Fruit fly (Drosophila melanogaster) whole organism, embryonic: Measurements from ENCODE around the gene dachs.

Source experiments
- Adf1 ChIP-seq: fragments of 200-800 bp; sonication (Bioruptor generic); IDR thresholded peaks from 2 replicates; pipeline ENCODE4 v1.3.6; 2022; ENCODE audit warnings: missing biosample characterization, missing genetic modification characterization
- Aef1 ChIP-seq: fragments of 200-800 bp; sonication (Bioruptor generic); IDR thresholded peaks from 3 replicates; pipeline ENCODE4 v1.3.6; 2022; ENCODE audit warnings: missing biosample characterization, missing genetic modification characterization
- CG10959 ChIP-seq: fragments of 200-800 bp; sonication (Bioruptor generic); IDR thresholded peaks from 2 replicates; pipeline ENCODE4 v1.3.6; 2022; ENCODE audit warnings: missing biosample characterization, missing genetic modification characterization
- CG11093 ChIP-seq: fragments of 200-800 bp; sonication (Bioruptor generic); IDR thresholded peaks from 3 replicates; pipeline ENCODE4 v1.3.6; 2022; ENCODE audit warnings: missing biosample characterization, missing genetic modification characterization
- CG11456 ChIP-seq: fragments of 200-800 bp; sonication (Bioruptor generic); IDR thresholded peaks from 3 replicates; pipeline ENCODE4 v1.3.6; 2022; ENCODE audit warnings: missing biosample characterization, missing genetic modification characterization
- CG12155 ChIP-seq: fragments of 200-800 bp; sonication (Bioruptor generic); optimal IDR thresholded peaks from 3 replicates; lab custom pipeline; 2016; ENCODE audit warnings: missing biosample characterization, missing genetic modification characterization
- CG1233 ChIP-seq: fragments of 200-800 bp; sonication (Bioruptor generic); optimal IDR thresholded peaks from 4 replicates; lab custom pipeline; 2018; ENCODE audit warnings: missing biosample characterization, mild to moderate bottlenecking, missing genetic modification characterization
- CG12659 ChIP-seq: fragments of 200-800 bp; sonication (Bioruptor generic); optimal IDR thresholded peaks from 3 replicates; lab custom pipeline; 2017; ENCODE audit warnings: mild to moderate bottlenecking, missing biosample characterization, missing genetic modification reagents, missing genetic modification characterization
- CG15269 ChIP-seq: fragments of 200-800 bp; sonication (Bioruptor generic); optimal IDR thresholded peaks from 2 replicates; lab custom pipeline; 2018; ENCODE audit warnings: missing biosample characterization, mild to moderate bottlenecking, missing genetic modification characterization, moderate library complexity
- CG1529 ChIP-seq: fragments of 200-800 bp; sonication (Bioruptor generic); optimal IDR thresholded peaks from 3 replicates; lab custom pipeline; 2018; ENCODE audit warnings: missing biosample characterization, missing genetic modification characterization
- CG17328 ChIP-seq: fragments of 200-800 bp; sonication (Bioruptor generic); IDR thresholded peaks from 2 replicates; pipeline ENCODE4 v1.3.6; 2022; ENCODE audit warnings: missing biosample characterization, missing genetic modification characterization
- CG17361 ChIP-seq: fragments of 200-800 bp; sonication (Bioruptor generic); IDR thresholded peaks from 3 replicates; pipeline ENCODE4 v1.3.6; 2022; ENCODE audit warnings: missing biosample characterization, missing genetic modification characterization
- CG18262 ChIP-seq: fragments of 200-800 bp; optimal IDR thresholded peaks from 3 replicates; lab custom pipeline; 2019; ENCODE audit warnings: missing biosample characterization, mild to moderate bottlenecking, missing genetic modification characterization, moderate library complexity
- CG18476 ChIP-seq: fragments of 200-800 bp; sonication (Bioruptor generic); optimal IDR thresholded peaks from 2 replicates; lab custom pipeline; 2016; ENCODE audit warnings: missing biosample characterization, mild to moderate bottlenecking, missing genetic modification characterization
- CG30403 ChIP-seq: fragments of 200-800 bp; sonication (Bioruptor generic); optimal IDR thresholded peaks from 3 replicates; lab custom pipeline; 2016; ENCODE audit warnings: missing biosample characterization, missing genetic modification characterization
- CG34422 ChIP-seq: fragments of 200-800 bp; sonication (Bioruptor generic); IDR thresholded peaks from 3 replicates; pipeline ENCODE4 v1.3.6; 2022; ENCODE audit warnings: missing biosample characterization, missing genetic modification characterization
- CG4282 ChIP-seq: fragments of 200-800 bp; sonication (Bioruptor generic); optimal IDR thresholded peaks from 2 replicates; lab custom pipeline; 2016; ENCODE audit warnings: missing biosample characterization, missing genetic modification characterization
- CG6175 ChIP-seq: fragments of 200-800 bp; sonication (Bioruptor generic); IDR thresholded peaks from 3 replicates; pipeline ENCODE4 v1.3.6; 2022; ENCODE audit warnings: missing biosample characterization, missing genetic modification characterization
- CG7372 ChIP-seq: fragments of 200-800 bp; sonication (Bioruptor generic); IDR thresholded peaks from 2 replicates; pipeline ENCODE4 v1.3.6; 2022; ENCODE audit warnings: missing biosample characterization, missing genetic modification characterization
- Deaf1 ChIP-seq: fragments of 200-800 bp; optimal IDR thresholded peaks from 3 replicates; lab custom pipeline; 2019; ENCODE audit warnings: missing biosample characterization, mild to moderate bottlenecking, missing genetic modification characterization, moderate library complexity
- Fer1 ChIP-seq: fragments of 200-800 bp; sonication (Bioruptor generic); optimal IDR thresholded peaks from 2 replicates; lab custom pipeline; 2017; ENCODE audit warnings: missing biosample characterization, mild to moderate bottlenecking, missing genetic modification characterization
- Gug ChIP-seq: fragments of 200-800 bp; sonication (Bioruptor generic); IDR thresholded peaks from 4 replicates; pipeline ENCODE4 v1.3.6; 2022; ENCODE audit warnings: missing biosample characterization, missing genetic modification characterization
- Hr39 ChIP-seq: fragments of >200 bp; optimal IDR thresholded peaks from 2 replicates; lab custom pipeline; 2017
- MBD-R2 ChIP-seq: fragments of 200-800 bp; sonication (Bioruptor generic); IDR thresholded peaks from 2 replicates; pipeline ENCODE4 v1.3.6; 2022; ENCODE audit warnings: missing biosample characterization, missing genetic modification characterization
- NK7.1 ChIP-seq: fragments of 200-800 bp; sonication (Bioruptor generic); optimal IDR thresholded peaks from 3 replicates; lab custom pipeline; 2016; ENCODE audit warnings: missing biosample characterization, missing genetic modification characterization
- Neu2 ChIP-seq: fragments of 200-800 bp; sonication (Bioruptor generic); optimal IDR thresholded peaks from 3 replicates; lab custom pipeline; 2016; ENCODE audit warnings: missing biosample characterization, missing genetic modification characterization, borderline replicate concordance
- NfI ChIP-seq: fragments of 200-800 bp; sonication (Bioruptor generic); optimal IDR thresholded peaks from 3 replicates; lab custom pipeline; 2018; ENCODE audit warnings: missing biosample characterization, mild to moderate bottlenecking, missing genetic modification characterization, moderate library complexity
- Poxn ChIP-seq: fragments of 200-800 bp; sonication (Bioruptor generic); IDR thresholded peaks from 2 replicates; pipeline ENCODE4 v1.3.6; 2022; ENCODE audit warnings: missing biosample characterization, missing genetic modification characterization
- Rfx ChIP-seq: fragments of 200-800 bp; sonication (Bioruptor generic); IDR thresholded peaks from 2 replicates; pipeline ENCODE4 v1.3.6; 2022; ENCODE audit warnings: missing biosample characterization, missing genetic modification characterization
- bab2 ChIP-seq: fragments of 200-800 bp; sonication (Bioruptor generic); optimal IDR thresholded peaks from 2 replicates; lab custom pipeline; 2016; ENCODE audit warnings: missing biosample characterization, missing genetic modification characterization
- bsh ChIP-seq, 2 experiments: fragments of 200-800 bp; sonication (Bioruptor generic); optimal IDR thresholded peaks; 2 replicates each; lab custom pipeline; 2017 to 2018; ENCODE audit warnings: mild to moderate bottlenecking in 2 of 2, missing biosample characterization in 2 of 2, missing genetic modification characterization in 2 of 2, moderate library complexity in 1 of 2
- chif ChIP-seq, 2 experiments: fragments of 200-800 bp; sonication (Bioruptor generic); optimal IDR thresholded peaks; 3 replicates each; lab custom pipeline; 2016; ENCODE audit warnings: missing biosample characterization in 2 of 2, missing genetic modification characterization in 2 of 2
- corto ChIP-seq: fragments of 200-800 bp; sonication (Bioruptor generic); optimal IDR thresholded peaks from 2 replicates; lab custom pipeline; 2016; ENCODE audit warnings: missing biosample characterization, mild to moderate bottlenecking, missing genetic modification characterization, moderate library complexity
- dmrt99B ChIP-seq: fragments of 200-800 bp; sonication (Bioruptor generic); optimal IDR thresholded peaks from 2 replicates; lab custom pipeline; 2018; ENCODE audit warnings: missing biosample characterization, mild to moderate bottlenecking, missing genetic modification characterization, moderate library complexity
- dpn ChIP-seq, 2 experiments: fragments of 200-800 bp; sonication (Bioruptor generic); optimal IDR thresholded peaks; 3 replicates each; lab custom pipeline; 2016; ENCODE audit warnings: missing biosample characterization in 2 of 2, missing genetic modification characterization in 2 of 2
- fru ChIP-seq: fragments of >200 bp; optimal IDR thresholded peaks from 2 replicates; lab custom pipeline; 2017
- gfzf ChIP-seq: fragments of 200-800 bp; sonication (Bioruptor generic); optimal IDR thresholded peaks from 2 replicates; lab custom pipeline; 2016; ENCODE audit warnings: missing biosample characterization, mild to moderate bottlenecking, missing genetic modification characterization, moderate library complexity
- gsb-n ChIP-seq: fragments of 200-800 bp; sonication (Bioruptor generic); optimal IDR thresholded peaks from 3 replicates; lab custom pipeline; 2018; ENCODE audit warnings: missing biosample characterization, mild to moderate bottlenecking, missing genetic modification characterization
- h ChIP-seq: fragments of >200 bp; optimal IDR thresholded peaks from 2 replicates; lab custom pipeline; 2017
- ind ChIP-seq: fragments of 200-800 bp; sonication (Bioruptor generic); optimal IDR thresholded peaks from 3 replicates; lab custom pipeline; 2016; ENCODE audit warnings: missing biosample characterization, missing genetic modification characterization
- kay ChIP-seq: fragments of 200-800 bp; sonication (Bioruptor generic); optimal IDR thresholded peaks from 2 replicates; lab custom pipeline; 2016; ENCODE audit warnings: missing biosample characterization, missing genetic modification characterization
- lola ChIP-seq, 3 experiments: fragments of >200 bp in 2 of 3; fragments of 200-800 bp in 1 of 3; sonication (Bioruptor generic) in 1 of 3; optimal IDR thresholded peaks; 2 replicates each; lab custom pipeline; 2017 to 2019; ENCODE audit warnings: missing biosample characterization in 3 of 3, missing genetic modification characterization in 3 of 3, mild to moderate bottlenecking in 1 of 3, moderate library complexity in 1 of 3
- mld ChIP-seq: fragments of 200-800 bp; sonication (Bioruptor generic); IDR thresholded peaks from 3 replicates; pipeline ENCODE4 v1.3.6; 2022; ENCODE audit warnings: missing biosample characterization, missing genetic modification characterization; ENCODE audit not compliant: partially characterized antibody
- nmo ChIP-seq: fragments of 200-800 bp; sonication (Bioruptor generic); optimal IDR thresholded peaks from 2 replicates; lab custom pipeline; 2018; ENCODE audit warnings: missing biosample characterization, mild to moderate bottlenecking, missing genetic modification characterization, moderate library complexity
- org-1 ChIP-seq: fragments of 200-800 bp; sonication (Bioruptor generic); optimal IDR thresholded peaks from 2 replicates; lab custom pipeline; 2017; ENCODE audit warnings: missing biosample characterization, missing genetic modification characterization
- pb ChIP-seq: fragments of 200-800 bp; sonication (Bioruptor generic); optimal IDR thresholded peaks from 3 replicates; lab custom pipeline; 2016; ENCODE audit warnings: missing biosample characterization, missing genetic modification characterization
- pfk ChIP-seq: fragments of 200-800 bp; sonication (Bioruptor generic); optimal IDR thresholded peaks from 2 replicates; lab custom pipeline; 2018; ENCODE audit warnings: missing biosample characterization, mild to moderate bottlenecking, missing genetic modification characterization, moderate library complexity
- pho ChIP-seq: fragments of 200-800 bp; sonication (Bioruptor generic); optimal IDR thresholded peaks from 2 replicates; lab custom pipeline; 2016; ENCODE audit warnings: missing biosample characterization, missing genetic modification characterization
- pros ChIP-seq: fragments of 200-800 bp; sonication (Bioruptor generic); optimal IDR thresholded peaks from 3 replicates; lab custom pipeline; 2019; ENCODE audit warnings: missing biosample characterization, mild to moderate bottlenecking, missing genetic modification characterization, moderate library complexity
- schlank ChIP-seq: fragments of 200-800 bp; sonication (Bioruptor generic); optimal IDR thresholded peaks from 2 replicates; lab custom pipeline; 2018; ENCODE audit warnings: missing biosample characterization, mild to moderate bottlenecking, missing genetic modification characterization
- sens-2 ChIP-seq: fragments of 200-800 bp; sonication (Bioruptor generic); IDR thresholded peaks from 2 replicates; pipeline ENCODE4 v1.3.6; 2022; ENCODE audit warnings: missing biosample characterization, missing genetic modification characterization
- sr ChIP-seq: fragments of 200-800 bp; sonication (Bioruptor generic); IDR thresholded peaks from 3 replicates; pipeline ENCODE4 v1.3.6; 2022; ENCODE audit warnings: missing biosample characterization, missing genetic modification characterization
- trem ChIP-seq: fragments of 200-800 bp; optimal IDR thresholded peaks from 3 replicates; lab custom pipeline; 2019; ENCODE audit warnings: missing biosample characterization, mild to moderate bottlenecking, missing genetic modification characterization, moderate library complexity

The dachs gene

DNA sequence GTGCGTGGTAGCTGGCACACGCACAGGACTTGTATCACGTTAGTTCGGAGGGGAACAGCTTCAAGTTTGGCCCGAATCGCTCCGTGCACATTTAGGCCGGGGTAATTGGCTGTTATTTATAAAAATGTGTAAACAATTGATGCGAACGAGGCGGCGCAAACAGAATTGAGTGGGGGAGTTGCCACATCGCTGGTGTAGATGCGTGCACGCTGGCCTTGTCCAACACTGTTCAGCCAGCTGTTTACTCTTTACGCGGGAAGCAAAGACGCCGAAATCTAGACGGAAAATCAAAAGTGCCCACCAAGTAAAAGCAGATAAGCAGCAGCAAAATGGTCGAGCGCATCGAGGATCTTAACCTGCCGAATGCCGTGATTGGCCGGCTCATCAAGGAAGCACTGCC is 29.4 kb upstream of the dachs start, which contains the start of the genes D12 and Chrac-14 (continued):
- no peak for TF ChIP-seq sens-2 (GFP tag; lab: Robert Waterston, UW)
- TF ChIP-seq pho (GFP tag; lab: Kevin White, UChicago): no peak
- TF ChIP-seq lola (GFP tag; optimal IDR thresholded peaks at IDR 0.05; lab: Kevin White, UChicago): no peak
- TF ChIP-seq sr (GFP tag; lab: Robert Waterston, UW): no peak
- no peak for TF ChIP-seq mld
- no peak for TF ChIP-seq CG17328
- TF ChIP-seq CG15269: no peak
- TF ChIP-seq CG34422: peak; percentile 39; the same call in 1 of the 3 replicates
- TF ChIP-seq org-1 (GFP tag; lab: Kevin White, UChicago): no peak
- no peak for TF ChIP-seq Fer1 (GFP tag; lab: Kevin White, UChicago)
- TF ChIP-seq CG11456 (GFP tag; lab: Robert Waterston, UW): no peak
- TF ChIP-seq gsb-n (tag; lab: Kevin White, UChicago): no peak
- peak; percentile 1 for TF ChIP-seq gfzf (GFP tag; lab: Kevin White, UChicago)
- TF ChIP-seq CG1529 (GFP tag; lab: Kevin White, UChicago): no peak
- TF ChIP-seq Gug: no peak
- TF ChIP-seq CG4282 (GFP tag; lab: Kevin White, UChicago): peak; percentile 0
- TF ChIP-seq CG30403 (GFP tag; lab: Kevin White, UChicago): no peak
- TF ChIP-seq Adf1 (GFP tag; lab: Robert Waterston, UW): 0 out of 2 replicates have a peak, but pooled peaks have one; percentile 16
- no peak for TF ChIP-seq bsh (GFP tag; optimal IDR thresholded peaks at IDR 0.05; lab: Kevin White, UChicago)
- peak; percentile 98 for TF ChIP-seq MBD-R2
- TF ChIP-seq Neu2 (GFP tag; lab: Kevin White, UChicago): no peak
- no peak for TF ChIP-seq CG18262 (tag; lab: Kevin White, UChicago)
- TF ChIP-seq kay (GFP tag; lab: Kevin White, UChicago): no peak
- no peak for TF ChIP-seq CG18476 (GFP tag; lab: Kevin White, UChicago)
- peak; percentile 49 for TF ChIP-seq trem (tag; lab: Kevin White, UChicago)
- TF ChIP-seq NK7.1: no peak
- peak in 1 of 2 experiments; percentile 5 for TF ChIP-seq dpn (GFP tag; optimal IDR thresholded peaks at IDR 0.05; lab: Kevin White, UChicago)
- no peak for TF ChIP-seq bab2 (GFP tag; lab: Kevin White, UChicago)
- TF ChIP-seq pros (GFP tag; lab: Kevin White, UChicago): no peak
- TF ChIP-seq CG1233: no peak
- TF ChIP-seq Deaf1: no peak
- no peak for TF ChIP-seq schlank
- TF ChIP-seq CG12155 (GFP tag; lab: Kevin White, UChicago): peak; percentile 21
- no peak; the same call in 1 of the 2 replicates for TF ChIP-seq Rfx (GFP tag; lab: Robert Waterston, UW)
- no peak for TF ChIP-seq CG12659
- no peak for TF ChIP-seq fru (lab: Kevin White, UChicago)
- TF ChIP-seq nmo (GFP tag; lab: Kevin White, UChicago): no peak
- no peak for TF ChIP-seq NfI (GFP tag; lab: Kevin White, UChicago)
- TF ChIP-seq ind (GFP tag; lab: Kevin White, UChicago): peak; percentile 25
- TF ChIP-seq corto (GFP tag; lab: Kevin White, UChicago): no peak
- no peak for TF ChIP-seq chif (GFP tag; optimal IDR thresholded peaks at IDR 0.05; lab: Kevin White, UChicago)
- TF ChIP-seq h (lab: Kevin White, UChicago): no peak
- TF ChIP-seq dmrt99B (tag; lab: Kevin White, UChicago): no peak
- no peak for TF ChIP-seq CG7372
- no peak for TF ChIP-seq CG10959 (GFP tag; lab: Robert Waterston, UW)
- TF ChIP-seq pb: no peak
- TF ChIP-seq Poxn (GFP tag; lab: Robert Waterston, UW): no peak
- TF ChIP-seq Aef1 (GFP tag; lab: Robert Waterston, UW): no peak
- no peak for TF ChIP-seq CG11093
- no peak for TF ChIP-seq pfk (GFP tag; lab: Kevin White, UChicago)
- no peak for TF ChIP-seq Hr39 (lab: Kevin White, UChicago)
- TF ChIP-seq CG6175 (GFP tag; lab: Robert Waterston, UW): no peak
- TF ChIP-seq CG17361 (GFP tag; lab: Robert Waterston, UW): no peak
